Fruit fly (Drosophila melanogaster) whole organism, embryonic: Measurements from ENCODE around the gene CG34242.

ENCODE experiments used
- Asciz ChIP-seq: fragments of 200-800 bp; sonication (Bioruptor generic); optimal IDR thresholded peaks from 2 replicates; lab custom pipeline; 2017; ENCODE audit warnings: missing biosample characterization, mild to moderate bottlenecking, missing genetic modification characterization, missing genetic modification reagents
- B-H1 ChIP-seq: fragments of 200-800 bp; sonication (Bioruptor generic); IDR thresholded peaks from 3 replicates; pipeline ENCODE4 v1.3.6; 2022; ENCODE audit warnings: missing biosample characterization, missing genetic modification characterization
- Bgb ChIP-seq: fragments of 200-800 bp; sonication (Bioruptor generic); IDR thresholded peaks from 2 replicates; pipeline ENCODE4 v1.3.6; 2022; ENCODE audit warnings: missing biosample characterization, missing genetic modification characterization; ENCODE audit not compliant: partially characterized antibody
- C15 ChIP-seq: fragments of 200-800 bp; sonication (Bioruptor generic); IDR thresholded peaks from 3 replicates; pipeline ENCODE4 v1.3.6; 2022; ENCODE audit warnings: missing biosample characterization, missing genetic modification characterization
- CG1024 ChIP-seq: fragments of 200-800 bp; sonication (Bioruptor generic); IDR thresholded peaks from 2 replicates; pipeline ENCODE4 v1.3.6; 2022; ENCODE audit warnings: missing biosample characterization, missing genetic modification characterization
- CG10654 ChIP-seq: fragments of 200-800 bp; sonication (Bioruptor generic); optimal IDR thresholded peaks from 2 replicates; lab custom pipeline; 2016; ENCODE audit warnings: missing biosample characterization, missing genetic modification characterization
- CG12071 ChIP-seq: fragments of 200-800 bp; sonication (Bioruptor generic); optimal IDR thresholded peaks from 3 replicates; lab custom pipeline; 2018; ENCODE audit warnings: missing biosample characterization, mild to moderate bottlenecking, missing genetic modification characterization
- CG1233 ChIP-seq: fragments of 200-800 bp; sonication (Bioruptor generic); optimal IDR thresholded peaks from 4 replicates; lab custom pipeline; 2018; ENCODE audit warnings: missing biosample characterization, mild to moderate bottlenecking, missing genetic modification characterization
- CG13123 ChIP-seq: fragments of 200-800 bp; sonication (Bioruptor generic); optimal IDR thresholded peaks from 2 replicates; lab custom pipeline; 2016; ENCODE audit warnings: missing biosample characterization, missing genetic modification characterization
- CG3163 ChIP-seq: fragments of 200-800 bp; sonication (Bioruptor generic); optimal IDR thresholded peaks from 3 replicates; lab custom pipeline; 2016; ENCODE audit warnings: missing biosample characterization, missing genetic modification characterization
- CG43689 ChIP-seq: fragments of 200-800 bp; sonication (Bioruptor generic); IDR thresholded peaks from 2 replicates; pipeline ENCODE4 v1.3.6; 2022; ENCODE audit warnings: missing biosample characterization, missing genetic modification characterization
- CG4424 ChIP-seq: fragments of 200-800 bp; sonication (Bioruptor generic); optimal IDR thresholded peaks from 3 replicates; lab custom pipeline; 2016; ENCODE audit warnings: missing biosample characterization, missing genetic modification characterization
- CG4730 ChIP-seq: fragments of 200-800 bp; sonication (Bioruptor generic); IDR thresholded peaks from 2 replicates; pipeline ENCODE4 v1.3.6; 2022; ENCODE audit warnings: missing biosample characterization, missing genetic modification characterization
- CG6765 ChIP-seq: fragments of 200-800 bp; sonication (Bioruptor generic); optimal IDR thresholded peaks from 3 replicates; lab custom pipeline; 2017; ENCODE audit warnings: missing biosample characterization, mild to moderate bottlenecking, missing genetic modification characterization
- CG7372 ChIP-seq: fragments of 200-800 bp; sonication (Bioruptor generic); IDR thresholded peaks from 2 replicates; pipeline ENCODE4 v1.3.6; 2022; ENCODE audit warnings: missing biosample characterization, missing genetic modification characterization
- CG7839 ChIP-seq: fragments of 200-800 bp; sonication (Bioruptor generic); optimal IDR thresholded peaks from 3 replicates; lab custom pipeline; 2018; ENCODE audit warnings: missing biosample characterization, mild to moderate bottlenecking, missing genetic modification characterization, moderate library complexity
- CG9817 ChIP-seq: fragments of 200-800 bp; sonication (Bioruptor generic); optimal IDR thresholded peaks from 2 replicates; lab custom pipeline; 2018; ENCODE audit warnings: missing biosample characterization, mild to moderate bottlenecking, missing genetic modification characterization, moderate library complexity
- CTCF ChIP-seq: fragments of 200-800 bp; sonication (Bioruptor generic); optimal IDR thresholded peaks from 2 replicates; lab custom pipeline; 2017; ENCODE audit warnings: missing biosample characterization, mild to moderate bottlenecking, missing genetic modification characterization, moderate library complexity
- Chrac-16 ChIP-seq: fragments of 200-800 bp; sonication (Bioruptor generic); optimal IDR thresholded peaks from 3 replicates; lab custom pipeline; 2016; ENCODE audit warnings: missing biosample characterization, missing genetic modification characterization
- Dbx ChIP-seq: fragments of 200-800 bp; sonication (Bioruptor generic); IDR thresholded peaks from 3 replicates; pipeline ENCODE4 v1.3.6; 2022; ENCODE audit warnings: missing biosample characterization, missing genetic modification characterization
- Deaf1 ChIP-seq: fragments of 200-800 bp; optimal IDR thresholded peaks from 3 replicates; lab custom pipeline; 2019; ENCODE audit warnings: missing biosample characterization, mild to moderate bottlenecking, missing genetic modification characterization, moderate library complexity
- E2f2 ChIP-seq: fragments of 200-800 bp; sonication (Bioruptor generic); IDR thresholded peaks from 2 replicates; pipeline ENCODE4 v1.3.6; 2022; ENCODE audit warnings: missing biosample characterization, missing genetic modification characterization
- Eip74EF ChIP-seq, 2 experiments: fragments of 200-800 bp in 1 of 2; fragments of >200 bp in 1 of 2; sonication (Bioruptor generic) in 1 of 2; optimal IDR thresholded peaks; 2 replicates each; lab custom pipeline; 2017 to 2019; ENCODE audit warnings: missing biosample characterization in 2 of 2, missing genetic modification characterization in 2 of 2, mild to moderate bottlenecking in 1 of 2, moderate library complexity in 1 of 2
- Fer3 ChIP-seq: fragments of 200-800 bp; sonication (Bioruptor generic); optimal IDR thresholded peaks from 2 replicates; lab custom pipeline; 2018; ENCODE audit warnings: missing biosample characterization, mild to moderate bottlenecking, missing genetic modification characterization, moderate library complexity
- GATAe ChIP-seq: fragments of 200-800 bp; sonication (Bioruptor generic); conservative IDR thresholded peaks from 2 replicates; pipeline ENCODE4 v1.3.6; 2022; ENCODE audit warnings: missing biosample characterization, missing genetic modification characterization
- Hmx ChIP-seq: fragments of 200-800 bp; sonication (Bioruptor generic); optimal IDR thresholded peaks from 2 replicates; lab custom pipeline; 2016; ENCODE audit warnings: missing biosample characterization, missing genetic modification characterization
- Hr39 ChIP-seq: fragments of >200 bp; optimal IDR thresholded peaks from 2 replicates; lab custom pipeline; 2017
- Hr78 ChIP-seq, 2 experiments: fragments of 200-800 bp in 1 of 2; fragments of >200 bp in 1 of 2; sonication (Bioruptor generic) in 1 of 2; optimal IDR thresholded peaks; 2 replicates each; lab custom pipeline; 2017 to 2019; ENCODE audit warnings: missing biosample characterization in 2 of 2, missing genetic modification characterization in 2 of 2, mild to moderate bottlenecking in 1 of 2, moderate library complexity in 1 of 2
- MESR4 ChIP-seq: fragments of 200-800 bp; sonication (Bioruptor generic); optimal IDR thresholded peaks from 2 replicates; lab custom pipeline; 2018; ENCODE audit warnings: missing biosample characterization, mild to moderate bottlenecking, missing genetic modification characterization, moderate library complexity
- bbx ChIP-seq: fragments of 200-800 bp; sonication (Bioruptor generic); IDR thresholded peaks from 2 replicates; pipeline ENCODE4 v1.3.6; 2022; ENCODE audit warnings: missing biosample characterization, missing genetic modification characterization; ENCODE audit not compliant: partially characterized antibody
- crc ChIP-seq: fragments of 200-800 bp; sonication (Bioruptor generic); optimal IDR thresholded peaks from 2 replicates; lab custom pipeline; 2016; ENCODE audit warnings: missing biosample characterization, missing genetic modification characterization
- crol ChIP-seq: fragments of 200-800 bp; sonication (Bioruptor generic); IDR thresholded peaks from 2 replicates; pipeline ENCODE4 v1.3.6; 2022; ENCODE audit warnings: missing biosample characterization, missing genetic modification characterization
- dimm ChIP-seq: fragments of 200-800 bp; sonication (Bioruptor generic); IDR thresholded peaks from 2 replicates; pipeline ENCODE4 v1.3.6; 2022; ENCODE audit warnings: missing biosample characterization, missing genetic modification characterization
- dmrt99B ChIP-seq: fragments of 200-800 bp; sonication (Bioruptor generic); optimal IDR thresholded peaks from 2 replicates; lab custom pipeline; 2018; ENCODE audit warnings: missing biosample characterization, mild to moderate bottlenecking, missing genetic modification characterization, moderate library complexity
- fd64A ChIP-seq: fragments of 200-800 bp; sonication (Bioruptor generic); optimal IDR thresholded peaks from 3 replicates; lab custom pipeline; 2018; ENCODE audit warnings: missing biosample characterization, mild to moderate bottlenecking, missing genetic modification characterization
- gt ChIP-seq: fragments of 200-800 bp; sonication (Bioruptor generic); IDR thresholded peaks from 2 replicates; pipeline ENCODE4 v1.3.6; 2022; ENCODE audit warnings: missing biosample characterization, missing genetic modification characterization
- insv ChIP-seq, 2 experiments: fragments of 200-800 bp; sonication (Bioruptor generic); optimal IDR thresholded peaks; 3 replicates each; lab custom pipeline; 2016 to 2018; ENCODE audit warnings: missing biosample characterization in 2 of 2, missing genetic modification characterization in 2 of 2
- inv ChIP-seq: fragments of 200-800 bp; sonication (Bioruptor generic); IDR thresholded peaks from 2 replicates; pipeline ENCODE4 v1.3.6; 2022; ENCODE audit warnings: missing biosample characterization, missing genetic modification characterization; ENCODE audit not compliant: partially characterized antibody
- kni ChIP-seq: fragments of 200-800 bp; sonication (Bioruptor generic); optimal IDR thresholded peaks from 3 replicates; lab custom pipeline; 2017; ENCODE audit warnings: mild to moderate bottlenecking, missing biosample characterization, missing genetic modification reagents, missing genetic modification characterization
- lbe ChIP-seq: fragments of 200-800 bp; sonication (Bioruptor generic); optimal IDR thresholded peaks from 2 replicates; lab custom pipeline; 2016; ENCODE audit warnings: missing biosample characterization, mild to moderate bottlenecking, missing genetic modification characterization
- lola ChIP-seq, 3 experiments: fragments of >200 bp in 2 of 3; fragments of 200-800 bp in 1 of 3; sonication (Bioruptor generic) in 1 of 3; optimal IDR thresholded peaks; 2 replicates each; lab custom pipeline; 2017 to 2019; ENCODE audit warnings: missing biosample characterization in 3 of 3, missing genetic modification characterization in 3 of 3, mild to moderate bottlenecking in 1 of 3, moderate library complexity in 1 of 3
- pho ChIP-seq: fragments of 200-800 bp; sonication (Bioruptor generic); optimal IDR thresholded peaks from 2 replicates; lab custom pipeline; 2016; ENCODE audit warnings: missing biosample characterization, missing genetic modification characterization
- phol ChIP-seq: fragments of 200-800 bp; sonication (Bioruptor generic); optimal IDR thresholded peaks from 3 replicates; lab custom pipeline; 2018; ENCODE audit warnings: missing biosample characterization, mild to moderate bottlenecking, missing genetic modification characterization, moderate library complexity
- repo ChIP-seq: fragments of 200-800 bp; sonication (Bioruptor generic); optimal IDR thresholded peaks from 2 replicates; lab custom pipeline; 2016; ENCODE audit warnings: missing biosample characterization, missing genetic modification characterization
- row ChIP-seq: fragments of 200-800 bp; sonication (Bioruptor generic); IDR thresholded peaks from 3 replicates; pipeline ENCODE4 v1.3.6; 2022; ENCODE audit warnings: missing biosample characterization, missing genetic modification characterization
- sc ChIP-seq, 3 experiments: fragments of >200 bp in 2 of 3; fragments of 200-800 bp in 1 of 3; sonication (Bioruptor generic) in 1 of 3; optimal IDR thresholded peaks; 2 replicates in 2 of 3; 3 replicates in 1 of 3; lab custom pipeline; 2017; ENCODE audit warnings: mild to moderate bottlenecking in 1 of 3, missing biosample characterization in 1 of 3, missing genetic modification characterization in 1 of 3, missing genetic modification reagents in 1 of 3
- sens ChIP-seq: fragments of 200-800 bp; sonication (Bioruptor generic); peaks from one replicate; lab custom pipeline; 2016; ENCODE audit warnings: missing biosample characterization, missing genetic modification characterization
- sim ChIP-seq: fragments of 200-800 bp; sonication (Bioruptor generic); IDR thresholded peaks from 2 replicates; pipeline ENCODE4 v1.3.6; 2022; ENCODE audit warnings: missing biosample characterization, missing genetic modification characterization
- tio ChIP-seq: fragments of 200-800 bp; sonication (Bioruptor generic); optimal IDR thresholded peaks from 2 replicates; lab custom pipeline; 2017; ENCODE audit warnings: missing biosample characterization, missing genetic modification characterization, inconsistent platforms
- trem ChIP-seq: fragments of 200-800 bp; optimal IDR thresholded peaks from 3 replicates; lab custom pipeline; 2019; ENCODE audit warnings: missing biosample characterization, mild to moderate bottlenecking, missing genetic modification characterization, moderate library complexity

CG34242 gene

dm6 chr3L:12514762-12515215 lies 19.0 kb upstream of the CG34242 start, which contains the start of the genes sti and tral (continued):
- TF ChIP-seq crol (GFP tag; lab: Robert Waterston, UW) (no peak), E2f2 (GFP tag; lab: Robert Waterston, UW) (peak; percentile 99), Fer3 (peak; percentile 87), CG3163 (GFP tag; lab: Kevin White, UChicago) (peak; percentile 82), CG43689 (GFP tag; lab: Robert Waterston, UW) (peak; percentile 24; the same call in 1 of the 2 replicates), CG12071 (GFP tag; lab: Kevin White, UChicago) (peak; percentile 35), B-H1 (GFP tag; lab: Robert Waterston, UW) (peak; percentile 76), dmrt99B (tag; lab: Kevin White, UChicago) (peak; percentile 71), bbx (peak; percentile 24; the same call in 1 of the 2 replicates), Hr39 (lab: Kevin White, UChicago) (peak; percentile 55), CTCF (peak; percentile 74), CG7372 (GFP tag; lab: Robert Waterston, UW) (peak; percentile 83), insv (GFP tag; optimal IDR thresholded peaks at IDR 0.05; lab: Kevin White, UChicago) (peak in 1 of 2 experiments; percentile 74), CG4424 (GFP tag; lab: Kevin White, UChicago) (peak; percentile 91), lola (GFP tag; optimal IDR thresholded peaks at IDR 0.05; lab: Kevin White, UChicago) (peak in 1 of 3 experiments; percentile 78), gt (GFP tag; lab: Robert Waterston, UW) (peak; percentile 60; the same call in 1 of the 2 replicates), CG13123 (GFP tag; lab: Kevin White, UChicago) (peak; percentile 88), CG4730 (GFP tag; lab: Robert Waterston, UW) (peak; percentile 74), trem (tag; lab: Kevin White, UChicago) (peak; percentile 97), sim (no peak; the same call in 1 of the 2 replicates), Bgb (GFP tag; lab: Robert Waterston, UW) (no peak), Asciz (peak; percentile 40), fd64A (GFP tag; lab: Kevin White, UChicago) (peak; percentile 8), CG10654 (GFP tag; lab: Kevin White, UChicago) (peak; percentile 85), Eip74EF (GFP tag; optimal IDR thresholded peaks at IDR 0.05; lab: Kevin White, UChicago) (no peak), dimm (GFP tag; lab: Robert Waterston, UW) (0 out of 2 replicates have a peak, but pooled peaks have one; percentile 10), GATAe (GFP tag; lab: Robert Waterston, UW) (no peak; the same call in 1 of the 2 replicates), row (peak; percentile 88), Hr78 (GFP tag; optimal IDR thresholded peaks at IDR 0.05; lab: Kevin White, UChicago) (no peak), CG1233 (peak; percentile 82), phol (tag; lab: Kevin White, UChicago) (peak; percentile 88), CG6765 (GFP tag; lab: Kevin White, UChicago) (peak; percentile 70), Deaf1 (tag; lab: Kevin White, UChicago) (peak; percentile 76), Chrac-16 (peak; percentile 92), CG9817 (tag; lab: Kevin White, UChicago) (peak; percentile 92), lbe (peak; percentile 80), sens (GFP tag; lab: Kevin White, UChicago) (peak; percentile 98), tio (GFP tag; lab: Kevin White, UChicago) (no peak), crc (peak; percentile 77), pho (GFP tag; lab: Kevin White, UChicago) (peak; percentile 95), sc (optimal IDR thresholded peaks at IDR 0.05; lab: Kevin White, UChicago) (no peak), sc (GFP tag; optimal IDR thresholded peaks at IDR 0.05; lab: Kevin White, UChicago) (peak; percentile 56), MESR4 (peak; percentile 86), CG1024 (GFP tag; lab: Robert Waterston, UW) (peak; percentile 40; the same call in 1 of the 2 replicates), Hmx (GFP tag; lab: Kevin White, UChicago) (peak; percentile 55), Dbx (peak; percentile 91), kni (GFP tag; lab: Kevin White, UChicago) (peak; percentile 83), repo (peak; percentile 86), inv (no peak), CG7839 (tag; lab: Kevin White, UChicago) (peak; percentile 75), C15 (GFP tag; lab: Robert Waterston, UW) (no peak)
